Fruit fly (Drosophila melanogaster) whole organism, adult: ENCODE data around the gene Ugt305A1.

Source experiments
- CG11617 ChIP-seq: fragments of 200-800 bp; sonication (Bioruptor generic); optimal IDR thresholded peaks from 2 replicates; lab custom pipeline; 2017; ENCODE audit warnings: mild to moderate bottlenecking, missing biosample characterization, missing genetic modification reagents, missing genetic modification characterization
- CG12768 ChIP-seq: fragments of 200-800 bp; sonication (Bioruptor generic); optimal IDR thresholded peaks from 2 replicates; lab custom pipeline; 2017; ENCODE audit warnings: missing biosample characterization, missing genetic modification characterization, mild to moderate bottlenecking, moderate library complexity, missing genetic modification reagents
- CG14711 ChIP-seq: fragments of 200-800 bp; sonication (Bioruptor generic); optimal IDR thresholded peaks from 2 replicates; lab custom pipeline; 2018; ENCODE audit warnings: missing biosample characterization, mild to moderate bottlenecking, missing genetic modification characterization, moderate library complexity
- CG1620 ChIP-seq: fragments of 200-800 bp; sonication (Bioruptor generic); optimal IDR thresholded peaks from 2 replicates; lab custom pipeline; 2016; ENCODE audit warnings: missing biosample characterization, missing genetic modification characterization
- CG33017 ChIP-seq: fragments of 200-800 bp; sonication (Bioruptor generic); optimal IDR thresholded peaks from 2 replicates; lab custom pipeline; 2018; ENCODE audit warnings: missing biosample characterization, mild to moderate bottlenecking, missing genetic modification characterization, moderate library complexity
- CG5204 ChIP-seq: fragments of 200-800 bp; sonication (Bioruptor generic); optimal IDR thresholded peaks from 2 replicates; lab custom pipeline; 2016; ENCODE audit warnings: missing biosample characterization, missing genetic modification characterization
- CG7045 ChIP-seq: fragments of 200-800 bp; sonication (Bioruptor generic); optimal IDR thresholded peaks from 2 replicates; lab custom pipeline; 2017; ENCODE audit warnings: missing biosample characterization, mild to moderate bottlenecking, missing genetic modification characterization
- CG7101 ChIP-seq: fragments of 200-800 bp; sonication (Bioruptor generic); optimal IDR thresholded peaks from 2 replicates; lab custom pipeline; 2018; ENCODE audit warnings: missing biosample characterization, mild to moderate bottlenecking, missing genetic modification characterization, moderate library complexity
- Clk ChIP-seq: fragments of 200-800 bp; sonication (Bioruptor generic); optimal IDR thresholded peaks from 2 replicates; lab custom pipeline; 2017; ENCODE audit warnings: missing biosample characterization, missing genetic modification characterization
- Crg-1 ChIP-seq: fragments of 200-800 bp; sonication (Bioruptor generic); optimal IDR thresholded peaks from 2 replicates; lab custom pipeline; 2016; ENCODE audit warnings: missing biosample characterization, missing genetic modification characterization
- Hr96 ChIP-seq: fragments of 200-800 bp; sonication (Bioruptor generic); optimal IDR thresholded peaks from 2 replicates; lab custom pipeline; 2016; ENCODE audit warnings: missing biosample characterization, missing genetic modification characterization
- Mnt ChIP-seq: fragments of 200-800 bp; sonication (Bioruptor generic); optimal IDR thresholded peaks from 2 replicates; lab custom pipeline; 2016; ENCODE audit warnings: missing biosample characterization, mild to moderate bottlenecking, missing genetic modification characterization
- bab1 ChIP-seq: fragments of 200-800 bp; sonication (Bioruptor generic); optimal IDR thresholded peaks from 3 replicates; lab custom pipeline; 2019; ENCODE audit warnings: missing biosample characterization, mild to moderate bottlenecking, missing genetic modification characterization, moderate library complexity
- cic ChIP-seq: fragments of 200-800 bp; sonication (Bioruptor generic); optimal IDR thresholded peaks from 2 replicates; lab custom pipeline; 2017; ENCODE audit warnings: missing biosample characterization, mild to moderate bottlenecking, missing genetic modification characterization, moderate library complexity
- cnc ChIP-seq, 2 experiments: fragments of >200 bp; optimal IDR thresholded peaks; 2 replicates each; lab custom pipeline; 2017
- kay ChIP-seq: fragments of 200-800 bp; sonication (Bioruptor generic); peaks from one replicate; lab custom pipeline; 2016; ENCODE audit warnings: missing biosample characterization, missing genetic modification characterization, borderline replicate concordance
- ovo ChIP-seq: fragments of 200-800 bp; sonication (Bioruptor generic); optimal IDR thresholded peaks from 2 replicates; lab custom pipeline; 2016; ENCODE audit warnings: missing biosample characterization, missing genetic modification characterization
- pad ChIP-seq: fragments of 200-800 bp; sonication (Bioruptor generic); optimal IDR thresholded peaks from 3 replicates; lab custom pipeline; 2017; ENCODE audit warnings: missing biosample characterization, missing genetic modification characterization, mild to moderate bottlenecking, moderate library complexity, missing genetic modification reagents
- tj ChIP-seq: fragments of 200-800 bp; sonication (Bioruptor generic); optimal IDR thresholded peaks from 3 replicates; lab custom pipeline; 2017; ENCODE audit warnings: missing biosample characterization, mild to moderate bottlenecking, missing genetic modification characterization, moderate library complexity
- toe ChIP-seq: fragments of 200-800 bp; sonication (Bioruptor generic); optimal IDR thresholded peaks from 2 replicates; lab custom pipeline; 2016; ENCODE audit warnings: missing biosample characterization, missing genetic modification characterization

Gene Ugt305A1

dm6 chr3L:4085867-4086266 is 26.3 kb downstream of the Ugt305A1 start:
- TF ChIP-seq CG11617 (no peak), cic (GFP tag; lab: Kevin White, UChicago) (no peak), CG7101 (tag; lab: Kevin White, UChicago) (no peak), tj (GFP tag; lab: Kevin White, UChicago) (no peak), CG12768 (GFP tag; lab: Kevin White, UChicago) (no peak), ovo (GFP tag; lab: Kevin White, UChicago) (no peak), kay (GFP tag; lab: Kevin White, UChicago) (no peak), CG33017 (tag; lab: Kevin White, UChicago) (no peak), CG5204 (GFP tag; lab: Kevin White, UChicago) (no peak), Crg-1 (GFP tag; lab: Kevin White, UChicago) (no peak), Mnt (GFP tag; lab: Kevin White, UChicago) (no peak), CG14711 (tag; lab: Kevin White, UChicago) (no peak), pad (GFP tag; lab: Kevin White, UChicago) (no peak), toe (GFP tag; lab: Kevin White, UChicago) (no peak), bab1 (no peak)

dm6 chr3L:4087281-4087680 is 27.7 kb downstream of the Ugt305A1 start, which contains the start of gene CG14989:
Gene CG14989, plus strand, starts transcription at chr3L:4087581.
- TF ChIP-seq ovo (GFP tag; lab: Kevin White, UChicago) (no peak), Clk (GFP tag; lab: Kevin White, UChicago) (no peak), kay (GFP tag; lab: Kevin White, UChicago) (no peak), CG11617 (no peak), tj (GFP tag; lab: Kevin White, UChicago) (no peak), Mnt (GFP tag; lab: Kevin White, UChicago) (no peak), cic (GFP tag; lab: Kevin White, UChicago) (no peak), Crg-1 (GFP tag; lab: Kevin White, UChicago) (no peak), bab1 (no peak), CG7045 (GFP tag; lab: Kevin White, UChicago) (no peak)

- TF ChIP-seq CG14711 (tag; lab: Kevin White, UChicago) (no peak), Clk (GFP tag; lab: Kevin White, UChicago) (no peak), pad (GFP tag; lab: Kevin White, UChicago) (no peak)
These were observed 29.2 kb downstream of the Ugt305A1 start, which contains the start of gene Gad1 for dm6 chr3L:4088694-4089190. Gene Gad1, minus strand, starts transcription at chr3L:4088744.

- TF ChIP-seq kay (GFP tag; lab: Kevin White, UChicago) (peak; percentile 60), cnc (optimal IDR thresholded peaks at IDR 0.05; lab: Kevin White, UChicago) (no peak)
These were observed 33.2 kb downstream of the Ugt305A1 start, which contains the start of gene CG14990 for dm6 chr3L:4092705-4093257. Gene CG14990, plus strand, starts transcription at chr3L:4093207.

- no peak for TF ChIP-seq CG33017 (tag; lab: Kevin White, UChicago)
- TF ChIP-seq tj (GFP tag; lab: Kevin White, UChicago) = no peak
- TF ChIP-seq cic (GFP tag; lab: Kevin White, UChicago) = no peak
- TF ChIP-seq CG12768 (GFP tag; lab: Kevin White, UChicago) = no peak
- no peak for TF ChIP-seq kay (GFP tag; lab: Kevin White, UChicago)
- TF ChIP-seq CG11617 = no peak
- TF ChIP-seq CG7045 (GFP tag; lab: Kevin White, UChicago) = no peak
- no peak for TF ChIP-seq CG1620
These were observed 37.0 kb downstream of the Ugt305A1 start for dm6 chr3L:4096546-4096945.

DNA sequence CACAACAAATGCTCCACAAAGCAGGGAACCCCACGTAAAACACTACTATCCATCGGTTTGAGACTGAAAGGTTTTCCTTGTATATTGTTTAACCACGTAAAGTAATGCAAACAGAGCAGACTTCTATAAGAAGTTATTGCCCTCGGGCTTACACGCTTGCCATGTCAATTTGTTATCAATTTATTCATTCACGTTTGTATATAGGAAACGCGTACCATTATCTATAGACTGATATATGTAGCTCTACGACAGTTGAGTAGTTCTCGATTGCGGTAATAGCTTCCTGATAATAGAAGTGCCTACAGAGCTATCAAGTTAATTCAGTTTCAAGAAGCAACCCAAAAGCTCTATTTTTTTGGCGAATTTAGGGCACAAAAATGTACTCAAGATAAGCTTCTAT is 39.6 kb downstream of the Ugt305A1 start:
- peak; percentile 92 for TF ChIP-seq cic (GFP tag; lab: Kevin White, UChicago)
- TF ChIP-seq CG5204 (GFP tag; lab: Kevin White, UChicago) = no peak

DNA sequence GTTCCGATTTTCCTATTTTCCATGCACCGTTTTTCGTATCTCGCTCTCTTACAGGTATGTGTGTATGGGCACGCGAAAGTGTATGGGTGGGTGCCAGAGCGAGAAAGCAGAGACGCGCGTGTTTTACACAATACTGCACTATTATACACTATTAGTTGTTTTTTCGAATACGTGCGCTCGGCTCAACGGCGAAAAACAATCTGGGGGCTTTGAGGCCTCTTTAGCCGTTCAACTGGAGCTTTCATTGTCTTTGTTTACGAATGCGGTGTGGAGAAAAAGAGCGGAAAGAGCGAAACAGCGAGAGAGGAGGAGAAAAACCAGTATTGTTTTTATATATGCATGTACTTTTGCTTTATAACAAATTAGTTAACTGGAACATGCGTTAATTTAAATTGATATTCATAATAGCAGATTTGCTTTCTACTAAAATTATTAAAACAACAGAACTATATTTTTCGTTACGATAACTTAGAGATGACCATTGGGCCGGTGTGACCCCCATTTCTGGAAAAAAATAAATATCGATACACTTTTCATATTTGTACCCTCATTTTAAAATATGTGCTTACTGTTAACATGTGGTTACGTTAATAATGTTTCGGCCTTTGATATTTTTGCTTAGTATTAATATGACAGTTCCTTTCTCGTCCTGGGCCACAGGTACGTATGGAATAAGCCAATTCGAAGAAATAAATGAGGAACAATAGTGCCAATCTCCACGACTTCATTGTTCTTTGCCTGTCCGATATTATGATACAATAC is 43.1 kb downstream of the Ugt305A1 start, which contains the start of gene CG14995:
CG14995 (minus strand) TSS at position 761 of the 762 bp plus-strand sequence.
- TF ChIP-seq Hr96 (GFP tag; lab: Kevin White, UChicago) (peak; percentile 11), kay (GFP tag; lab: Kevin White, UChicago) (peak; percentile 93), CG12768 (GFP tag; lab: Kevin White, UChicago) (peak; percentile 33), Clk (GFP tag; lab: Kevin White, UChicago) (peak; percentile 25), Mnt (GFP tag; lab: Kevin White, UChicago) (peak; percentile 94), CG33017 (tag; lab: Kevin White, UChicago) (peak; percentile 39), CG14711 (tag; lab: Kevin White, UChicago) (peak; percentile 33), CG7101 (tag; lab: Kevin White, UChicago) (peak; percentile 39), cnc (optimal IDR thresholded peaks at IDR 0.05; lab: Kevin White, UChicago) (no peak), toe (GFP tag; lab: Kevin White, UChicago) (peak; percentile 25), bab1 (peak; percentile 67), cic (GFP tag; lab: Kevin White, UChicago) (peak; percentile 98), CG7045 (GFP tag; lab: Kevin White, UChicago) (no peak), CG1620 (no peak), CG5204 (GFP tag; lab: Kevin White, UChicago) (no peak), ovo (GFP tag; lab: Kevin White, UChicago) (peak; percentile 38), tj (GFP tag; lab: Kevin White, UChicago) (peak; percentile 41), CG11617 (no peak), pad (GFP tag; lab: Kevin White, UChicago) (peak; percentile 36), Crg-1 (GFP tag; lab: Kevin White, UChicago) (no peak)
